Worm (Caenorhabditis elegans): ENCODE data around the gene frpr-6.

- TF ChIP-seq mab-5 (tag; optimal IDR thresholded peaks at IDR 0.05) (no peak), elt-3 (tag; optimal IDR thresholded peaks at IDR 0.05) (no peak), zip-8 (tag; optimal IDR thresholded peaks at IDR 0.05) (no peak)
Measured at ce11 chrV:9062341-9062740, 38.6 kb downstream of the frpr-6 start, which contains the start of gene C25E10.12.
